Fruit fly (Drosophila melanogaster) whole organism, adult: Measurements from ENCODE around the gene CG33099.

Experiments used
- CG11617 ChIP-seq: fragments of 200-800 bp; sonication (Bioruptor generic); optimal IDR thresholded peaks from 2 replicates; lab custom pipeline; 2017; ENCODE audit warnings: mild to moderate bottlenecking, missing biosample characterization, missing genetic modification reagents, missing genetic modification characterization
- CG12768 ChIP-seq: fragments of 200-800 bp; sonication (Bioruptor generic); optimal IDR thresholded peaks from 2 replicates; lab custom pipeline; 2017; ENCODE audit warnings: missing biosample characterization, missing genetic modification characterization, mild to moderate bottlenecking, moderate library complexity, missing genetic modification reagents
- CG14711 ChIP-seq: fragments of 200-800 bp; sonication (Bioruptor generic); optimal IDR thresholded peaks from 2 replicates; lab custom pipeline; 2018; ENCODE audit warnings: missing biosample characterization, mild to moderate bottlenecking, missing genetic modification characterization, moderate library complexity
- CG1620 ChIP-seq: fragments of 200-800 bp; sonication (Bioruptor generic); optimal IDR thresholded peaks from 2 replicates; lab custom pipeline; 2016; ENCODE audit warnings: missing biosample characterization, missing genetic modification characterization
- CG33017 ChIP-seq: fragments of 200-800 bp; sonication (Bioruptor generic); optimal IDR thresholded peaks from 2 replicates; lab custom pipeline; 2018; ENCODE audit warnings: missing biosample characterization, mild to moderate bottlenecking, missing genetic modification characterization, moderate library complexity
- CG5204 ChIP-seq: fragments of 200-800 bp; sonication (Bioruptor generic); optimal IDR thresholded peaks from 2 replicates; lab custom pipeline; 2016; ENCODE audit warnings: missing biosample characterization, missing genetic modification characterization
- CG7045 ChIP-seq: fragments of 200-800 bp; sonication (Bioruptor generic); optimal IDR thresholded peaks from 2 replicates; lab custom pipeline; 2017; ENCODE audit warnings: missing biosample characterization, mild to moderate bottlenecking, missing genetic modification characterization
- CG7101 ChIP-seq: fragments of 200-800 bp; sonication (Bioruptor generic); optimal IDR thresholded peaks from 2 replicates; lab custom pipeline; 2018; ENCODE audit warnings: missing biosample characterization, mild to moderate bottlenecking, missing genetic modification characterization, moderate library complexity
- Clk ChIP-seq: fragments of 200-800 bp; sonication (Bioruptor generic); optimal IDR thresholded peaks from 2 replicates; lab custom pipeline; 2017; ENCODE audit warnings: missing biosample characterization, missing genetic modification characterization
- Crg-1 ChIP-seq: fragments of 200-800 bp; sonication (Bioruptor generic); optimal IDR thresholded peaks from 2 replicates; lab custom pipeline; 2016; ENCODE audit warnings: missing biosample characterization, missing genetic modification characterization
- Hr96 ChIP-seq: fragments of 200-800 bp; sonication (Bioruptor generic); optimal IDR thresholded peaks from 2 replicates; lab custom pipeline; 2016; ENCODE audit warnings: missing biosample characterization, missing genetic modification characterization
- Mnt ChIP-seq: fragments of 200-800 bp; sonication (Bioruptor generic); optimal IDR thresholded peaks from 2 replicates; lab custom pipeline; 2016; ENCODE audit warnings: missing biosample characterization, mild to moderate bottlenecking, missing genetic modification characterization
- bab1 ChIP-seq: fragments of 200-800 bp; sonication (Bioruptor generic); optimal IDR thresholded peaks from 3 replicates; lab custom pipeline; 2019; ENCODE audit warnings: missing biosample characterization, mild to moderate bottlenecking, missing genetic modification characterization, moderate library complexity
- cic ChIP-seq: fragments of 200-800 bp; sonication (Bioruptor generic); optimal IDR thresholded peaks from 2 replicates; lab custom pipeline; 2017; ENCODE audit warnings: missing biosample characterization, mild to moderate bottlenecking, missing genetic modification characterization, moderate library complexity
- cnc ChIP-seq, 2 experiments: fragments of >200 bp; optimal IDR thresholded peaks; 2 replicates each; lab custom pipeline; 2017
- kay ChIP-seq: fragments of 200-800 bp; sonication (Bioruptor generic); peaks from one replicate; lab custom pipeline; 2016; ENCODE audit warnings: missing biosample characterization, missing genetic modification characterization, borderline replicate concordance
- ovo ChIP-seq: fragments of 200-800 bp; sonication (Bioruptor generic); optimal IDR thresholded peaks from 2 replicates; lab custom pipeline; 2016; ENCODE audit warnings: missing biosample characterization, missing genetic modification characterization
- pad ChIP-seq: fragments of 200-800 bp; sonication (Bioruptor generic); optimal IDR thresholded peaks from 3 replicates; lab custom pipeline; 2017; ENCODE audit warnings: missing biosample characterization, missing genetic modification characterization, mild to moderate bottlenecking, moderate library complexity, missing genetic modification reagents
- tj ChIP-seq: fragments of 200-800 bp; sonication (Bioruptor generic); optimal IDR thresholded peaks from 3 replicates; lab custom pipeline; 2017; ENCODE audit warnings: missing biosample characterization, mild to moderate bottlenecking, missing genetic modification characterization, moderate library complexity
- toe ChIP-seq: fragments of 200-800 bp; sonication (Bioruptor generic); optimal IDR thresholded peaks from 2 replicates; lab custom pipeline; 2016; ENCODE audit warnings: missing biosample characterization, missing genetic modification characterization

CG33099 gene

DNA sequence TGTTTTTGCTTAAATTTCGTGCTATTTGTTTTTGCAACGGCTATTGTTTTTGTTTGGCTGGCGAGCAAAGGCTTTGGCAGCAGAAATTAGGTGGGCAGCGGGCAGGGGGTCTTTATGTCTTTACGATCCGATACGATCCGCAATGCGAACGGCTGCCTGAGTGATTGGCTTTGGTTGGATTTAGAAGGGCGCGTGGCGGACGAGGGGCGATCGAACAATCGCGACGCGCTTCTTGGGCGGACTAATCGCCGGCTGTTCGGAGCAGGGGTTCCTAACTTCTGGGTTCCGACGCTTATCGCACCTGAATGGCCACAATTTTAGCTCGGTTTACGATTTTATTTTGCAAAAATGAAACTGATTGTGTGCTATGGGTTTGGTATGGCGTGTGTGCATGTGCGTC lies 3.2 kb downstream of the CG33099 start:
- TF ChIP-seq CG14711: no peak
- no peak for TF ChIP-seq CG11617 (GFP tag; lab: Kevin White, UChicago)
- TF ChIP-seq CG12768 (GFP tag; lab: Kevin White, UChicago): no peak
- TF ChIP-seq cnc (optimal IDR thresholded peaks at IDR 0.05; lab: Kevin White, UChicago): no peak
- no peak for TF ChIP-seq Hr96 (GFP tag; lab: Kevin White, UChicago)
- TF ChIP-seq bab1 (GFP tag; lab: Kevin White, UChicago): no peak
- TF ChIP-seq CG5204 (GFP tag; lab: Kevin White, UChicago): no peak
- no peak for TF ChIP-seq CG1620
- TF ChIP-seq Clk (GFP tag; lab: Kevin White, UChicago): no peak
- TF ChIP-seq tj: peak; percentile 86
- no peak for TF ChIP-seq Crg-1 (GFP tag; lab: Kevin White, UChicago)
- TF ChIP-seq CG7045 (GFP tag; lab: Kevin White, UChicago): no peak
- TF ChIP-seq kay: no peak
- no peak for TF ChIP-seq CG7101 (tag; lab: Kevin White, UChicago)
- TF ChIP-seq cic (GFP tag; lab: Kevin White, UChicago): peak; percentile 61
- no peak for TF ChIP-seq ovo (GFP tag; lab: Kevin White, UChicago)
- TF ChIP-seq Mnt (GFP tag; lab: Kevin White, UChicago): peak; percentile 28
- TF ChIP-seq CG33017 (tag; lab: Kevin White, UChicago): no peak
- TF ChIP-seq toe (GFP tag; lab: Kevin White, UChicago): peak; percentile 29
- TF ChIP-seq pad (GFP tag; lab: Kevin White, UChicago): no peak

- TF ChIP-seq CG33017 (tag; lab: Kevin White, UChicago) (peak; percentile 2), CG14711 (no peak)
Measured at dm6 chr3R:22526353-22526907, 3.9 kb downstream of the CG33099 start.

DNA sequence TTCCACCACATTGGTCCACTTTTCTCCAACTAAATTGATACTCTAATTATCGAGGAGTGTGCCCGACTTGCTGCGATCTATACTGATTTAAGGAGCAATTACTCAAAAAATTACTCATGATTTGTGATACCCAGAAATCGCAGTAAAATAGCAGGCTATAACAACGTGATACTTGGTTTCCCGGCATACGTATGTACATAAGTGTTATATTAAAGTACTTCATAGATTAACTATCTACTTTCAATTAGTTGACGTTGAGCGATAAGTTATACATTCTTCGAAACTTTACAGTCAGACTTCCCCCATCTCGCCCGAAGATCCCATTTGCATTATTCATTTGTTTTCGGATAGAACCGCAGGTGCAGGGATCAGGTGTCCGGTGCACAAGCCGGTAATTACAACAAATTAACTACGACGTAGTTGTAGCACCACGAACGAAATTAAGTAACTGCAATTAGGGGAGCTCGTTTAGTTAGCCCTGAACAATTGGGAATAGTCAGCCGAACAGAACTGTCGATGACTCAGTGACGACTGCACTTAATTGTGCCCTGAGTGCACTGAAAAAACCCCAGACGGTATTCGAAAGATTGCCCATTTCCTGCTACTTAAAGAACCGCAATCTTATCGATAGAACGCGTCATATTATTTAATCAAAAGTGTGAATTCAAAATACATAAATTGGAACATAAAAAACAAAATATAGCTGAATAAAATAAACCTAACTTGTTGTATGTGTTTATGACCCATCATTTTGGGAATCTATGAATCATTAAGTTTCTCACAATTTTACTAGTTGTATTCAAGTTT lies 4.6 kb downstream of the CG33099 start:
- TF ChIP-seq Clk (GFP tag; lab: Kevin White, UChicago) (no peak), cnc (optimal IDR thresholded peaks at IDR 0.05; lab: Kevin White, UChicago) (no peak), CG14711 (no peak), CG1620 (no peak), bab1 (GFP tag; lab: Kevin White, UChicago) (no peak), Crg-1 (GFP tag; lab: Kevin White, UChicago) (no peak), toe (GFP tag; lab: Kevin White, UChicago) (no peak), CG7101 (tag; lab: Kevin White, UChicago) (no peak), tj (no peak), CG12768 (GFP tag; lab: Kevin White, UChicago) (peak; percentile 22), kay (peak; percentile 92), pad (GFP tag; lab: Kevin White, UChicago) (no peak), Hr96 (GFP tag; lab: Kevin White, UChicago) (no peak), CG7045 (GFP tag; lab: Kevin White, UChicago) (no peak), CG33017 (tag; lab: Kevin White, UChicago) (no peak), CG11617 (GFP tag; lab: Kevin White, UChicago) (peak; percentile 5), ovo (GFP tag; lab: Kevin White, UChicago) (no peak), Mnt (GFP tag; lab: Kevin White, UChicago) (no peak), CG5204 (GFP tag; lab: Kevin White, UChicago) (peak; percentile 33), cic (GFP tag; lab: Kevin White, UChicago) (peak; percentile 62)

DNA sequence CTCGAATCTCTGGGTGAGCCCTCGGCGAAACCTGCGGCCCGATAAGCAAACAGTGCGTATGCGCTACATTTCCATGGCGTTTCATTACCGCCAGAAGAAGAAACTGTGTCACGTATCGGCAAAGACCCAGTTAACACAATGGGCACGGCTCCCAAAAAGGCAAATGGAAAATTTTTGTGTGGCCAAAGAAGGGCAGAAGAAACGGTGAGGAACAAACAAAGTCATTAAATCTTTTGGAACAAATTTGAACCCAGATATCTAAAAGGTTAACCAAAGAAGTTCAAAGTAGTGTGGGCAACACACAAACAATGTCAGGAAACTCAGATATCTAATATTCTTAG lies 5.3 kb downstream of the CG33099 start:
- TF ChIP-seq pad (GFP tag; lab: Kevin White, UChicago) (no peak), CG33017 (tag; lab: Kevin White, UChicago) (no peak), toe (GFP tag; lab: Kevin White, UChicago) (no peak), bab1 (GFP tag; lab: Kevin White, UChicago) (no peak), ovo (GFP tag; lab: Kevin White, UChicago) (no peak), cnc (optimal IDR thresholded peaks at IDR 0.05; lab: Kevin White, UChicago) (no peak), cic (GFP tag; lab: Kevin White, UChicago) (no peak), CG7045 (GFP tag; lab: Kevin White, UChicago) (no peak), tj (no peak), Clk (GFP tag; lab: Kevin White, UChicago) (no peak), CG5204 (GFP tag; lab: Kevin White, UChicago) (no peak), Crg-1 (GFP tag; lab: Kevin White, UChicago) (no peak), CG1620 (no peak), CG12768 (GFP tag; lab: Kevin White, UChicago) (no peak), Mnt (GFP tag; lab: Kevin White, UChicago) (no peak)

dm6 chr3R:22524344-22525072 lies 5.9 kb downstream of the CG33099 start:
- TF ChIP-seq Hr96 (GFP tag; lab: Kevin White, UChicago): no peak
- peak; percentile 13 for TF ChIP-seq ovo (GFP tag; lab: Kevin White, UChicago)
